Worm (Caenorhabditis elegans) whole organism, L4 larva: ENCODE results near the gene ceh-33.

Experiments used
- F10B5.3 ChIP-seq: sonication (generic microtip); optimal IDR thresholded peaks from 2 replicates; lab custom pipeline; 2016; ENCODE audit warnings: mild to moderate bottlenecking, missing genetic modification characterization, missing compliant biosample characterization
- F37D6.2 ChIP-seq: sonication (generic microtip); optimal IDR thresholded peaks from 2 replicates; lab custom pipeline; 2016; ENCODE audit warnings: mild to moderate bottlenecking, missing genetic modification characterization, missing compliant biosample characterization
- F49E8.2 ChIP-seq: sonication (generic microtip); optimal IDR thresholded peaks from 2 replicates; lab custom pipeline; 2016; ENCODE audit warnings: missing compliant biosample characterization, mild to moderate bottlenecking, missing genetic modification characterization, borderline replicate concordance
- T26A8.4 ChIP-seq: fragments of 200-800 bp; sonication (Bioruptor generic); IDR thresholded peaks from 2 replicates; pipeline ENCODE4 v1.3.6; 2022; ENCODE audit warnings: missing genetic modification characterization, missing compliant biosample characterization
- aha-1 ChIP-seq: fragments of 150-350 bp; peaks from one replicate; lab custom pipeline; 2014; ENCODE audit warnings: missing biosample characterization, missing genetic modification characterization
- ama-1 ChIP-seq: fragments of 150-350 bp; optimal IDR thresholded peaks from 2 replicates; lab custom pipeline; 2014; ENCODE audit warnings: inconsistent platforms, mixed read lengths
- ceh-20 ChIP-seq: fragments of 200-800 bp; sonication (Bioruptor generic); IDR thresholded peaks from 2 replicates; pipeline ENCODE4 v1.3.6; 2022; ENCODE audit warnings: missing genetic modification reagents, missing genetic modification characterization, missing compliant biosample characterization
- ceh-62 ChIP-seq: sonication (generic microtip); optimal IDR thresholded peaks from 2 replicates; lab custom pipeline; 2017; ENCODE audit warnings: missing biosample characterization, missing genetic modification characterization
- ceh-82 ChIP-seq: sonication (generic microtip); optimal IDR thresholded peaks from 2 replicates; lab custom pipeline; 2017; ENCODE audit warnings: missing biosample characterization, missing genetic modification characterization
- ctbp-1 ChIP-seq: fragments of 200-800 bp; sonication (Bioruptor generic); IDR thresholded peaks from 2 replicates; pipeline ENCODE4 v1.3.6; 2022; ENCODE audit warnings: missing genetic modification reagents, missing genetic modification characterization, missing compliant biosample characterization
- daf-16 ChIP-seq, 3 experiments: sonication (generic microtip); optimal IDR thresholded peaks; 2 replicates each; lab custom pipeline; 2016 to 2017; ENCODE audit warnings: missing genetic modification characterization in 3 of 3, missing genetic modification reagents in 3 of 3, mild to moderate bottlenecking in 2 of 3, missing compliant biosample characterization in 2 of 3, missing biosample characterization in 1 of 3, moderate library complexity in 1 of 3
- dmd-8 ChIP-seq: fragments of 200-800 bp; sonication (Bioruptor generic); IDR thresholded peaks from 2 replicates; pipeline ENCODE4 v1.3.6; 2022; ENCODE audit warnings: missing genetic modification characterization, missing compliant biosample characterization
- dpl-1 ChIP-seq: fragments of 150-350 bp; optimal IDR thresholded peaks from 2 replicates; lab custom pipeline; 2014; ENCODE audit warnings: missing biosample characterization, missing genetic modification reagents, missing genetic modification characterization
- duxl-1 ChIP-seq: sonication (generic microtip); optimal IDR thresholded peaks from 2 replicates; lab custom pipeline; 2016; ENCODE audit warnings: mild to moderate bottlenecking, missing genetic modification characterization, moderate library complexity, missing compliant biosample characterization; ENCODE audit not compliant: poor library complexity
- fos-1 ChIP-seq: fragments of 150-350 bp; optimal IDR thresholded peaks from 2 replicates; lab custom pipeline; 2014; ENCODE audit warnings: missing biosample characterization, missing genetic modification characterization
- gei-8 ChIP-seq: fragments of 200-800 bp; sonication (Bioruptor generic); optimal IDR thresholded peaks from 2 replicates; lab custom pipeline; 2018; ENCODE audit warnings: mild to moderate bottlenecking, missing genetic modification characterization, missing compliant biosample characterization
- hif-1 ChIP-seq, 2 experiments: sonication (generic microtip); optimal IDR thresholded peaks; 2 replicates each; lab custom pipeline; 2016 to 2017; ENCODE audit warnings: missing compliant biosample characterization in 2 of 2, missing genetic modification characterization in 2 of 2, missing genetic modification reagents in 2 of 2, missing genotype in 2 of 2, mild to moderate bottlenecking in 1 of 2
- hlh-11 ChIP-seq: fragments of 200-800 bp; sonication (Bioruptor generic); optimal IDR thresholded peaks from 2 replicates; lab custom pipeline; 2018; ENCODE audit warnings: mild to moderate bottlenecking, missing genetic modification characterization, missing compliant biosample characterization
- hmg-1.1 ChIP-seq: fragments of 200-800 bp; sonication (Bioruptor generic); IDR thresholded peaks from 2 replicates; pipeline ENCODE4 v1.3.6; 2022; ENCODE audit warnings: missing genetic modification reagents, missing genetic modification characterization, missing compliant biosample characterization
- lin-1 ChIP-seq: fragments of 200-800 bp; sonication (Bioruptor generic); IDR thresholded peaks from 2 replicates; pipeline ENCODE4 v1.3.6; 2022; ENCODE audit warnings: missing genetic modification reagents, missing genetic modification characterization, missing compliant biosample characterization
- lir-3 ChIP-seq: sonication (generic microtip); optimal IDR thresholded peaks from 2 replicates; lab custom pipeline; 2016; ENCODE audit warnings: mild to moderate bottlenecking, missing genetic modification characterization, missing compliant biosample characterization
- lsy-2 ChIP-seq, 2 experiments: fragments of 150-350 bp in 1 of 2; sonication (generic microtip) in 1 of 2; optimal IDR thresholded peaks; 2 replicates each; lab custom pipeline; 2014 to 2017; ENCODE audit warnings: missing biosample characterization in 2 of 2, missing genetic modification characterization in 2 of 2
- madf-5 ChIP-seq, 2 experiments: fragments of 200-800 bp; sonication (Bioruptor generic); IDR thresholded peaks; 2 replicates each; pipeline ENCODE4 v1.3.6; 2022; ENCODE audit warnings: missing compliant biosample characterization in 2 of 2, missing genetic modification characterization in 2 of 2
- mes-2 ChIP-seq: sonication (generic microtip); optimal IDR thresholded peaks from 2 replicates; lab custom pipeline; 2016; ENCODE audit warnings: missing genotype, mild to moderate bottlenecking, missing genetic modification characterization, missing compliant biosample characterization; ENCODE audit not compliant: poor library complexity, severe bottlenecking
- mxl-3 ChIP-seq: fragments of 200-800 bp; sonication (Bioruptor generic); optimal IDR thresholded peaks from 2 replicates; lab custom pipeline; 2018; ENCODE audit warnings: mild to moderate bottlenecking, missing genetic modification characterization, missing compliant biosample characterization
- nhr-102 ChIP-seq: sonication (generic microtip); optimal IDR thresholded peaks from 2 replicates; lab custom pipeline; 2016; ENCODE audit warnings: mild to moderate bottlenecking, missing genetic modification characterization, moderate library complexity, missing compliant biosample characterization
- nhr-111 ChIP-seq: fragments of 200-800 bp; sonication (Bioruptor generic); optimal IDR thresholded peaks from 2 replicates; lab custom pipeline; 2018; ENCODE audit warnings: mild to moderate bottlenecking, missing genetic modification characterization, missing compliant biosample characterization
- nhr-28 ChIP-seq: fragments of 150-350 bp; optimal IDR thresholded peaks from 2 replicates; lab custom pipeline; 2014; ENCODE audit warnings: missing biosample characterization, missing genetic modification characterization
- nhr-41 ChIP-seq: fragments of 200-800 bp; sonication (Bioruptor generic); IDR thresholded peaks from 2 replicates; pipeline ENCODE4 v1.3.6; 2022; ENCODE audit warnings: missing genetic modification reagents, missing genetic modification characterization, missing compliant biosample characterization
- nhr-48 ChIP-seq: sonication (generic microtip); optimal IDR thresholded peaks from 2 replicates; lab custom pipeline; 2016; ENCODE audit warnings: mild to moderate bottlenecking, missing genetic modification characterization, missing compliant biosample characterization
- nhr-6 ChIP-seq: fragments of 150-350 bp; optimal IDR thresholded peaks from 2 replicates; lab custom pipeline; 2014; ENCODE audit warnings: missing biosample characterization, missing genetic modification characterization
- nhr-76 ChIP-seq: fragments of 150-350 bp; optimal IDR thresholded peaks from 2 replicates; lab custom pipeline; 2014; ENCODE audit warnings: missing biosample characterization, missing genetic modification characterization
- nhr-77 ChIP-seq: fragments of 150-350 bp; optimal IDR thresholded peaks from 2 replicates; lab custom pipeline; 2014; ENCODE audit warnings: missing biosample characterization, missing genetic modification characterization
- pha-4 ChIP-seq, 2 experiments: fragments of 150-350 bp in 1 of 2; fragments of 200-800 bp in 1 of 2; sonication (Bioruptor generic) in 1 of 2; IDR thresholded peaks in 1 of 2; optimal IDR thresholded peaks in 1 of 2; 2 replicates each; pipeline versions ENCODE4 v1.3.6 to Lab custom; 2014 to 2022; ENCODE audit warnings: missing genetic modification characterization in 2 of 2, missing genetic modification reagents in 2 of 2, missing biosample characterization in 1 of 2, missing compliant biosample characterization in 1 of 2
- pqm-1 ChIP-seq: sonication (generic microtip); optimal IDR thresholded peaks from 2 replicates; lab custom pipeline; 2017; ENCODE audit warnings: missing biosample characterization, missing genetic modification characterization
- sdz-12 ChIP-seq: fragments of 200-800 bp; sonication (Bioruptor generic); optimal IDR thresholded peaks from 2 replicates; lab custom pipeline; 2018; ENCODE audit warnings: mild to moderate bottlenecking, missing genetic modification characterization, missing compliant biosample characterization
- snpc-1.2 ChIP-seq: fragments of 200-800 bp; sonication (Bioruptor generic); IDR thresholded peaks from 2 replicates; pipeline ENCODE4 v1.3.6; 2022; ENCODE audit warnings: missing genetic modification reagents, missing genetic modification characterization, missing compliant biosample characterization
- snpc-4 ChIP-seq: fragments of 150-350 bp; optimal IDR thresholded peaks from 2 replicates; lab custom pipeline; 2014; ENCODE audit warnings: missing biosample characterization, missing genetic modification characterization
- unc-130 ChIP-seq: sonication (generic microtip); optimal IDR thresholded peaks from 2 replicates; lab custom pipeline; 2016; ENCODE audit warnings: missing genetic modification reagents, missing genetic modification characterization, missing compliant biosample characterization
- unc-39 ChIP-seq: sonication (generic microtip); optimal IDR thresholded peaks from 2 replicates; lab custom pipeline; 2017; ENCODE audit warnings: missing biosample characterization, missing genetic modification characterization
- unc-62 ChIP-seq, 3 experiments: fragments of 150-350 bp in 1 of 3; sonication (generic microtip); optimal IDR thresholded peaks in 2 of 3; peaks in 1 of 3; 1 replicate in 1 of 3; 2 replicates in 2 of 3; lab custom pipeline; 2014 to 2017; ENCODE audit warnings: missing biosample characterization in 3 of 3, missing genetic modification characterization in 3 of 3, missing genetic modification reagents in 3 of 3, missing genotype in 1 of 3
- zfp-3 ChIP-seq: fragments of 200-800 bp; sonication (Bioruptor generic); conservative IDR thresholded peaks from 2 replicates; pipeline ENCODE4 v1.3.6; 2022; ENCODE audit warnings: missing genetic modification reagents, missing genetic modification characterization, missing compliant biosample characterization

ceh-33 gene

DNA sequence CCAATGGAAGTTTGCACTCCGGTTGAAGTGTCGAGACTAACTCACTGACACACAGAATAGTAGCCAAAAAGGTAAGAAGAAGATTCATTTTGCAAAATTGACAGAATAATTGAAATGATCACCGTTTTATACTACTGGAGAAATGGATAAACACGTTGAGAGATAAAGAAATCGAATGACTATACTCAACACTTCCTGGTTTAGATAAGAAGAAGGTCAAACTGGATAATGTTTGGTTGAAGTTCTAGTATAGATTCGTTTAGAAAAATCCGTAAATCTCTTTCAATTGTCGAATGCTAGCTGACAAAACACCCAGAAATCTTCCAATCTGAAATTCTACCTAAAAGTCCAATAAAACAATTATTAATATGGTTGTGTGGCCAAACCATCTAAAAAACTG lies 37.2 kb downstream of the ceh-33 start, which contains the start of gene Y49G5A.1:
Y49G5A.1 (minus strand) TSS at position 101 of the 400 bp plus-strand sequence.
- no peak for TF ChIP-seq lin-1
- TF ChIP-seq duxl-1 (tag; lab: Kevin White, UChicago): no peak
- TF ChIP-seq zfp-3: no peak
- TF ChIP-seq ama-1 (lab: Kevin White, UChicago): no peak
- no peak for TF ChIP-seq unc-39 (tag; lab: Kevin White, UChicago)
- TF ChIP-seq hif-1 (tag; optimal IDR thresholded peaks at IDR 0.05; lab: Kevin White, UChicago): no peak
- TF ChIP-seq nhr-41 (GFP tag; lab: Robert Waterston, UW): no peak
- TF ChIP-seq ceh-20 (GFP tag; lab: Robert Waterston, UW): no peak
- TF ChIP-seq ceh-62 (tag; lab: Kevin White, UChicago): no peak
- TF ChIP-seq nhr-28 (tag; lab: Kevin White, UChicago): no peak
- no peak for TF ChIP-seq pqm-1
- TF ChIP-seq nhr-77: no peak
- TF ChIP-seq snpc-4: no peak

DNA sequence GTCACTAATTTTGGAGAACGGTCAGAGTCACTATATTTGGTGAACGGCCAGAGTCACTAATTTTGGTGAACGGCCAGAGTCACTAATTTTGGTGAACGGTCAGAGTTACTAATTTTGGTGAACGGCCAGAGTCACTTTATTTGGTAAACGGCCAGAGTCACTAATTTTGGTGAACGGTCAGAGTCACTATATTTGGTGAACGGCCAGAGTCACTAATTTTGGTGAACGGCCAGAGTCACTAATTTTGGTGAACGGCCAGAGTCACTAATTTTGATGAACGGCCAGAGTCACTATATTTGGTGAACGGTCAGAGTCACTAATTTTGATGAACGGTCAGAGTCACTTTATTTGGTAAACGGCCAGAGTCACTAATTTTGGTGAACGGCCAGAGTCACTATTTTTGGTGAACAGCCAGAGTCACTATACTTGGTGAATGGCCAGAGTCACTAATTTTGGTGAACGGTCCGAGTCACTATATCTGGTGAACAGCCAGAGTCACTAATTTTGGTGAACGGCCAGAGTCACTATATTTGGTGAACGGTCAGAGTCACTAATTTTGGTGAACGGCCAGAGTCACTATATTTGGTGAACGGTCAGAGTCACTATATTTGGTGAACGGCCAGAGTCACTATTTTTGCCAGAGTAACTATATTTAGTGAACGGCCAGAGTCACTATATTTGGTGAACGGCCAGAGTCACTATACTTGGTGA lies 40.0 kb downstream of the ceh-33 start:
- TF ChIP-seq gei-8 (GFP tag; lab: Kevin White, UChicago) (peak; percentile 13), hlh-11 (tag; lab: Kevin White, UChicago) (peak; percentile 10), mxl-3 (GFP tag; lab: Kevin White, UChicago) (peak; percentile 17), lir-3 (tag; lab: Kevin White, UChicago) (peak; percentile 4)

DNA sequence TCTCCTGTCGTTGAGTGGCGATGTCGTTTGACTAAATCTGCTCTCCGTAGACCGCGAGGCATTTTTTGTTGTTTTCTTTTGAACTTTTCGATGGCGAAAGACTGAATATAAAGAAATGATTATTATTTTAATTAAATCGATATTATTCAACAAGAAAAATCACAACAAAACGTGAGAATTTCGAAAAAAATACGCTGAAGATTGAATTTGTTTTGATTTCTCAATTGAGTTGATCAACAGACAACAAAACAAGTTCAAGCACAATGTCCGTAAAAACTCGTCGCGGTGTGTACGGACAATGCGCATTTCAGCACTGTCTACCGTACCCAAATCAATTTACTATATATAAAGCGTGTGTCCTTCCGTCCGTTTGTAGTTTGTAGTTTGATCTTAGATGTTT lies 46.5 kb downstream of the ceh-33 start, which contains the start of gene B0238.9:
B0238.9 (minus strand) TSS at position 101 of the 400 bp plus-strand sequence.
- TF ChIP-seq T26A8.4 (GFP tag; lab: Robert Waterston, UW): no peak
- TF ChIP-seq nhr-102 (tag; lab: Kevin White, UChicago): no peak
- no peak for TF ChIP-seq hlh-11 (tag; lab: Kevin White, UChicago)
- no peak for TF ChIP-seq F10B5.3
- no peak for TF ChIP-seq nhr-76 (tag; lab: Kevin White, UChicago)
- TF ChIP-seq hmg-1.1 (GFP tag; lab: Robert Waterston, UW): no peak
- TF ChIP-seq snpc-1.2 (GFP tag; lab: Robert Waterston, UW): no peak
- TF ChIP-seq fos-1: no peak
- TF ChIP-seq ctbp-1 (GFP tag; lab: Robert Waterston, UW): no peak
- no peak for TF ChIP-seq madf-5 (GFP tag; IDR thresholded peaks at IDR 0.05; lab: Robert Waterston, UW)
- TF ChIP-seq pha-4 (GFP tag; IDR thresholded peaks at IDR 0.05; lab: Robert Waterston, UW): no peak
- no peak for TF ChIP-seq pha-4 (tag; optimal IDR thresholded peaks at IDR 0.05; lab: Kevin White, UChicago)
- no peak for TF ChIP-seq dpl-1 (GFP tag; lab: Kevin White, UChicago)
- no peak for TF ChIP-seq ceh-82 (tag; lab: Kevin White, UChicago)
- no peak for TF ChIP-seq F37D6.2 (tag; lab: Kevin White, UChicago)
- no peak for TF ChIP-seq nhr-48 (tag; lab: Kevin White, UChicago)
- TF ChIP-seq nhr-6: no peak
- TF ChIP-seq lsy-2 (tag; optimal IDR thresholded peaks at IDR 0.05; lab: Kevin White, UChicago): no peak

DNA sequence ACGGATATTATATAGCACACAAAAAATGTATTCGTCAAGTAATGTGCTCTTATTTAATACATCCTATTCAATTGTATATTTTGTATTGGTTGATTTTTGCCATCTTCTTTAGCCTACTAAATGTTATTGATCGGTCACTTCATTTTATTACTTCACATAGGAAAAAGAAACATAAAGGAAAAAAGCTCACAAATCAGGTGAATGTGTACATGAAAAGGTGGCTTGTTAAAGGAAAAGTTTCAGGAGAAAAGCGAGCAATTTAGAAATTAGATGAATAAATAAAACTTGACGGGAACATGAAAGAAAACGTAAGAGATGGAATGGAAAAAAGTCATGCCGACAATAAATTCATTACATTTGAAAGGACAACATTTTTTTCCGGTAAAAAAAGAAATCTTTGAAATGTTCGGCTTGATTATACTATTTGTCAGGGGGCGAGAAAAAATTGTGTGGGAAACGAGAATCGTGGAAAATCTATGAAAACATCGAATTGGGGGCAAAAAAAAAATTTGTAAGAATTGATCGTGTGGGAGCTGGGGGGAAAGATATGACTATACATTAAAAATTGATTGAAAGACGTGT lies 48.9 kb downstream of the ceh-33 start:
- TF ChIP-seq T26A8.4 (GFP tag; lab: Robert Waterston, UW) (peak; percentile 66), dpl-1 (GFP tag; lab: Kevin White, UChicago) (peak; percentile 0), unc-62 (GFP tag; optimal IDR thresholded peaks at IDR 0.05 in 1 of 2; lab: Kevin White, UChicago) (no peak), unc-62 (tag; optimal IDR thresholded peaks at IDR 0.05; lab: Kevin White, UChicago) (no peak), dmd-8 (0 out of 2 replicates have a peak, but pooled peaks have one; percentile 22), nhr-102 (tag; lab: Kevin White, UChicago) (peak; percentile 53), daf-16 (GFP tag; optimal IDR thresholded peaks at IDR 0.05; lab: Kevin White, UChicago) (peak in 1 of 2 experiments; percentile 82), daf-16 (tag; optimal IDR thresholded peaks at IDR 0.05; lab: Kevin White, UChicago) (peak; percentile 31), mes-2 (tag; lab: Kevin White, UChicago) (peak; percentile 14), sdz-12 (GFP tag; lab: Kevin White, UChicago) (no peak), ama-1 (lab: Kevin White, UChicago) (peak; percentile 47), zfp-3 (peak; percentile 69; the same call in 1 of the 2 replicates), F49E8.2 (tag; lab: Kevin White, UChicago) (peak; percentile 6), unc-130 (GFP tag; lab: Kevin White, UChicago) (no peak), aha-1 (tag; lab: Kevin White, UChicago) (peak; percentile 90), nhr-111 (GFP tag; lab: Kevin White, UChicago) (peak; percentile 12), lsy-2 (tag; optimal IDR thresholded peaks at IDR 0.05; lab: Kevin White, UChicago) (peak in 1 of 2 experiments; percentile 2)
